Fruit fly (Drosophila melanogaster) whole organism, embryonic: Measurements from ENCODE around the gene CG5376.

Experiments
- Asciz ChIP-seq: fragments of 200-800 bp; sonication (Bioruptor generic); optimal IDR thresholded peaks from 2 replicates; lab custom pipeline; 2017; ENCODE audit warnings: missing biosample characterization, mild to moderate bottlenecking, missing genetic modification characterization, missing genetic modification reagents
- B-H2 ChIP-seq: fragments of 200-800 bp; sonication (Bioruptor generic); optimal IDR thresholded peaks from 2 replicates; lab custom pipeline; 2018; ENCODE audit warnings: missing biosample characterization, mild to moderate bottlenecking, missing genetic modification characterization
- CG10321 ChIP-seq: fragments of 200-800 bp; sonication (Bioruptor generic); IDR thresholded peaks from 2 replicates; pipeline ENCODE4 v1.3.6; 2022; ENCODE audit warnings: missing biosample characterization, missing genetic modification characterization
- CG10431 ChIP-seq: fragments of 200-800 bp; sonication (Bioruptor generic); optimal IDR thresholded peaks from 3 replicates; lab custom pipeline; 2018; ENCODE audit warnings: missing biosample characterization, mild to moderate bottlenecking, missing genetic modification characterization
- CG10462 ChIP-seq: fragments of 200-800 bp; sonication (Bioruptor generic); optimal IDR thresholded peaks from 2 replicates; lab custom pipeline; 2016; ENCODE audit warnings: missing biosample characterization, missing genetic modification characterization
- CG12236 ChIP-seq: fragments of 200-800 bp; sonication (Bioruptor generic); optimal IDR thresholded peaks from 2 replicates; lab custom pipeline; 2016; ENCODE audit warnings: missing biosample characterization, missing genetic modification characterization
- CG14710 ChIP-seq: fragments of 200-800 bp; sonication (Bioruptor generic); optimal IDR thresholded peaks from 3 replicates; lab custom pipeline; 2019; ENCODE audit warnings: missing biosample characterization, mild to moderate bottlenecking, missing genetic modification characterization, moderate library complexity
- CG15601 ChIP-seq: fragments of 200-800 bp; sonication (Bioruptor generic); optimal IDR thresholded peaks from 3 replicates; lab custom pipeline; 2019; ENCODE audit warnings: missing biosample characterization, mild to moderate bottlenecking, missing genetic modification characterization, moderate library complexity
- CG16815 ChIP-seq: fragments of 200-800 bp; sonication (Bioruptor generic); optimal IDR thresholded peaks from 3 replicates; lab custom pipeline; 2017; ENCODE audit warnings: missing biosample characterization, mild to moderate bottlenecking, missing genetic modification characterization
- CG17385 ChIP-seq: fragments of 200-800 bp; sonication (Bioruptor generic); optimal IDR thresholded peaks from 3 replicates; lab custom pipeline; 2018; ENCODE audit warnings: missing biosample characterization, mild to moderate bottlenecking, missing genetic modification characterization
- CG33213 ChIP-seq: fragments of 200-800 bp; sonication (Bioruptor generic); optimal IDR thresholded peaks from 3 replicates; lab custom pipeline; 2016; ENCODE audit warnings: missing biosample characterization, missing genetic modification characterization
- CG3407 ChIP-seq: fragments of 200-800 bp; sonication (Bioruptor generic); optimal IDR thresholded peaks from 2 replicates; lab custom pipeline; 2018; ENCODE audit warnings: missing biosample characterization, mild to moderate bottlenecking, missing genetic modification characterization
- CG3995 ChIP-seq: fragments of 200-800 bp; sonication (Bioruptor generic); optimal IDR thresholded peaks from 3 replicates; lab custom pipeline; 2016; ENCODE audit warnings: missing biosample characterization, missing genetic modification characterization
- CG42726 ChIP-seq: fragments of 200-800 bp; sonication (Bioruptor generic); IDR thresholded peaks from 2 replicates; pipeline ENCODE4 v1.3.6; 2022; ENCODE audit warnings: missing biosample characterization, missing genetic modification characterization; ENCODE audit not compliant: partially characterized antibody
- CG4424 ChIP-seq: fragments of 200-800 bp; sonication (Bioruptor generic); optimal IDR thresholded peaks from 3 replicates; lab custom pipeline; 2016; ENCODE audit warnings: missing biosample characterization, missing genetic modification characterization
- CG5180 ChIP-seq: fragments of 200-800 bp; sonication (Bioruptor generic); optimal IDR thresholded peaks from 3 replicates; lab custom pipeline; 2017; ENCODE audit warnings: missing biosample characterization, missing genetic modification characterization, mild to moderate bottlenecking, moderate library complexity, missing genetic modification reagents
- CG5953 ChIP-seq: fragments of 200-800 bp; sonication (Bioruptor generic); IDR thresholded peaks from 2 replicates; pipeline ENCODE4 v1.3.6; 2022; ENCODE audit warnings: missing biosample characterization, missing genetic modification characterization
- CG6254 ChIP-seq: fragments of 200-800 bp; sonication (Bioruptor generic); optimal IDR thresholded peaks from 3 replicates; lab custom pipeline; 2017; ENCODE audit warnings: mild to moderate bottlenecking, missing biosample characterization, missing genetic modification reagents, missing genetic modification characterization
- CG6272 ChIP-seq: fragments of 200-800 bp; sonication (Bioruptor generic); IDR thresholded peaks from 2 replicates; pipeline ENCODE4 v1.3.6; 2022; ENCODE audit warnings: missing biosample characterization, missing genetic modification characterization
- CG8478 ChIP-seq: fragments of >200 bp; optimal IDR thresholded peaks from 2 replicates; lab custom pipeline; 2018
- CHES-1-like ChIP-seq: fragments of 200-800 bp; sonication (Bioruptor generic); optimal IDR thresholded peaks from 2 replicates; lab custom pipeline; 2016; ENCODE audit warnings: missing biosample characterization, missing genetic modification characterization
- Camta ChIP-seq: fragments of 200-800 bp; sonication (Bioruptor generic); optimal IDR thresholded peaks from 2 replicates; lab custom pipeline; 2016; ENCODE audit warnings: missing biosample characterization, missing genetic modification characterization
- CrebB ChIP-seq: fragments of 200-800 bp; sonication (Bioruptor generic); optimal IDR thresholded peaks from 3 replicates; lab custom pipeline; 2018; ENCODE audit warnings: missing biosample characterization, mild to moderate bottlenecking, missing genetic modification characterization
- D19B ChIP-seq: fragments of 200-800 bp; sonication (Bioruptor generic); optimal IDR thresholded peaks from 2 replicates; lab custom pipeline; 2017; ENCODE audit warnings: missing biosample characterization, mild to moderate bottlenecking, missing genetic modification characterization
- Drgx ChIP-seq: fragments of 200-800 bp; sonication (Bioruptor generic); IDR thresholded peaks from 2 replicates; pipeline ENCODE4 v1.3.6; 2022; ENCODE audit warnings: missing biosample characterization, missing genetic modification characterization
- E2f2 ChIP-seq: fragments of 200-800 bp; sonication (Bioruptor generic); IDR thresholded peaks from 2 replicates; pipeline ENCODE4 v1.3.6; 2022; ENCODE audit warnings: missing biosample characterization, missing genetic modification characterization
- Eip74EF ChIP-seq, 2 experiments: fragments of 200-800 bp in 1 of 2; fragments of >200 bp in 1 of 2; sonication (Bioruptor generic) in 1 of 2; optimal IDR thresholded peaks; 2 replicates each; lab custom pipeline; 2017 to 2019; ENCODE audit warnings: missing biosample characterization in 2 of 2, missing genetic modification characterization in 2 of 2, mild to moderate bottlenecking in 1 of 2, moderate library complexity in 1 of 2
- GATAe ChIP-seq: fragments of 200-800 bp; sonication (Bioruptor generic); conservative IDR thresholded peaks from 2 replicates; pipeline ENCODE4 v1.3.6; 2022; ENCODE audit warnings: missing biosample characterization, missing genetic modification characterization
- Lim3 ChIP-seq: fragments of 200-800 bp; sonication (Bioruptor generic); IDR thresholded peaks from 2 replicates; pipeline ENCODE4 v1.3.6; 2022; ENCODE audit warnings: missing biosample characterization, missing genetic modification characterization
- Nf-YC ChIP-seq: fragments of 200-800 bp; optimal IDR thresholded peaks from 3 replicates; lab custom pipeline; 2019; ENCODE audit warnings: missing biosample characterization, mild to moderate bottlenecking, missing genetic modification characterization, moderate library complexity
- Rfx ChIP-seq: fragments of 200-800 bp; sonication (Bioruptor generic); IDR thresholded peaks from 2 replicates; pipeline ENCODE4 v1.3.6; 2022; ENCODE audit warnings: missing biosample characterization, missing genetic modification characterization
- Sry-δ ChIP-seq: fragments of 200-800 bp; sonication (Bioruptor generic); optimal IDR thresholded peaks from 2 replicates; lab custom pipeline; 2016; ENCODE audit warnings: missing biosample characterization, missing genetic modification characterization
- Vsx1 ChIP-seq: fragments of 200-800 bp; sonication (Bioruptor generic); optimal IDR thresholded peaks from 2 replicates; lab custom pipeline; 2017; ENCODE audit warnings: missing biosample characterization, mild to moderate bottlenecking, missing genetic modification characterization, missing genetic modification reagents
- aop ChIP-seq: fragments of 200-800 bp; sonication (Bioruptor generic); IDR thresholded peaks from 2 replicates; pipeline ENCODE4 v1.3.6; 2022; ENCODE audit warnings: missing biosample characterization, missing genetic modification characterization
- bcd ChIP-seq: fragments of 200-800 bp; sonication (Bioruptor generic); optimal IDR thresholded peaks from 2 replicates; lab custom pipeline; 2017; ENCODE audit warnings: missing biosample characterization, mild to moderate bottlenecking, missing genetic modification characterization
- br ChIP-seq: fragments of >200 bp; optimal IDR thresholded peaks from 2 replicates; lab custom pipeline; 2017
- corto ChIP-seq: fragments of 200-800 bp; sonication (Bioruptor generic); optimal IDR thresholded peaks from 2 replicates; lab custom pipeline; 2016; ENCODE audit warnings: missing biosample characterization, mild to moderate bottlenecking, missing genetic modification characterization, moderate library complexity
- croc ChIP-seq: fragments of 200-800 bp; sonication (Bioruptor generic); conservative IDR thresholded peaks from 3 replicates; pipeline ENCODE4 v1.3.6; 2022; ENCODE audit warnings: missing biosample characterization, missing genetic modification characterization
- danr ChIP-seq: fragments of 200-800 bp; sonication (Bioruptor generic); IDR thresholded peaks from 2 replicates; pipeline ENCODE4 v1.3.6; 2022; ENCODE audit warnings: missing biosample characterization, missing genetic modification characterization
- disco-r ChIP-seq: fragments of 200-800 bp; sonication (Bioruptor generic); optimal IDR thresholded peaks from 2 replicates; lab custom pipeline; 2016; ENCODE audit warnings: missing biosample characterization, missing genetic modification characterization
- gcm2 ChIP-seq: fragments of 200-800 bp; sonication (Bioruptor generic); optimal IDR thresholded peaks from 2 replicates; lab custom pipeline; 2016; ENCODE audit warnings: missing biosample characterization, missing genetic modification characterization
- gsb ChIP-seq: fragments of 200-800 bp; sonication (Bioruptor generic); IDR thresholded peaks from 2 replicates; pipeline ENCODE4 v1.3.6; 2022; ENCODE audit warnings: missing biosample characterization, missing genetic modification characterization
- hbn ChIP-seq: fragments of 200-800 bp; sonication (Bioruptor generic); IDR thresholded peaks from 2 replicates; pipeline ENCODE4 v1.3.6; 2022; ENCODE audit warnings: missing biosample characterization, missing genetic modification characterization; ENCODE audit not compliant: partially characterized antibody
- lmd ChIP-seq: fragments of 200-800 bp; sonication (Bioruptor generic); IDR thresholded peaks from 2 replicates; pipeline ENCODE4 v1.3.6; 2022; ENCODE audit warnings: missing biosample characterization, missing genetic modification characterization
- mam ChIP-seq: fragments of 200-800 bp; sonication (Bioruptor generic); optimal IDR thresholded peaks from 3 replicates; lab custom pipeline; 2016; ENCODE audit warnings: missing biosample characterization, missing genetic modification characterization
- odd ChIP-seq: fragments of 200-800 bp; sonication (Bioruptor generic); optimal IDR thresholded peaks from 2 replicates; lab custom pipeline; 2017; ENCODE audit warnings: missing biosample characterization, mild to moderate bottlenecking, missing genetic modification characterization
- pum ChIP-seq: fragments of 200-800 bp; sonication (Bioruptor generic); optimal IDR thresholded peaks from 2 replicates; lab custom pipeline; 2016; ENCODE audit warnings: missing biosample characterization, missing genetic modification characterization
- row ChIP-seq: fragments of 200-800 bp; sonication (Bioruptor generic); IDR thresholded peaks from 3 replicates; pipeline ENCODE4 v1.3.6; 2022; ENCODE audit warnings: missing biosample characterization, missing genetic modification characterization
- sens-2 ChIP-seq: fragments of 200-800 bp; sonication (Bioruptor generic); IDR thresholded peaks from 2 replicates; pipeline ENCODE4 v1.3.6; 2022; ENCODE audit warnings: missing biosample characterization, missing genetic modification characterization
- sr ChIP-seq: fragments of 200-800 bp; sonication (Bioruptor generic); IDR thresholded peaks from 3 replicates; pipeline ENCODE4 v1.3.6; 2022; ENCODE audit warnings: missing biosample characterization, missing genetic modification characterization
- tup ChIP-seq: fragments of 200-800 bp; sonication (Bioruptor generic); optimal IDR thresholded peaks from 2 replicates; lab custom pipeline; 2016; ENCODE audit warnings: missing biosample characterization, mild to moderate bottlenecking, missing genetic modification characterization, moderate library complexity
- vvl ChIP-seq: fragments of 200-800 bp; sonication (Bioruptor generic); IDR thresholded peaks from 2 replicates; pipeline ENCODE4 v1.3.6; 2022; ENCODE audit warnings: missing biosample characterization, missing genetic modification characterization
- wor ChIP-seq: fragments of 200-800 bp; sonication (Bioruptor generic); IDR thresholded peaks from 2 replicates; pipeline ENCODE4 v1.3.6; 2022; ENCODE audit warnings: missing biosample characterization, missing genetic modification characterization

Gene CG5376

dm6 chr3R:22487037-22487492 lies 1.7 kb downstream of the CG5376 start, which contains the start of gene Pfdn5 (continued):
- TF ChIP-seq CG10431 (GFP tag; lab: Kevin White, UChicago) (no peak), CG17385 (GFP tag; lab: Kevin White, UChicago) (no peak), Camta (GFP tag; lab: Kevin White, UChicago) (no peak), E2f2 (GFP tag; lab: Robert Waterston, UW) (peak; percentile 96), GATAe (GFP tag; lab: Robert Waterston, UW) (no peak), wor (GFP tag; lab: Robert Waterston, UW) (no peak), bcd (GFP tag; lab: Kevin White, UChicago) (no peak), CG8478 (no peak), gcm2 (GFP tag; lab: Kevin White, UChicago) (no peak), CG3407 (GFP tag; lab: Kevin White, UChicago) (no peak), CG5953 (GFP tag; lab: Robert Waterston, UW) (no peak), gsb (GFP tag; lab: Robert Waterston, UW) (no peak), lmd (no peak), Rfx (GFP tag; lab: Robert Waterston, UW) (no peak), B-H2 (GFP tag; lab: Kevin White, UChicago) (peak; percentile 38), CG6254 (GFP tag; lab: Kevin White, UChicago) (no peak), row (GFP tag; lab: Robert Waterston, UW) (no peak), D19B (no peak), Vsx1 (GFP tag; lab: Kevin White, UChicago) (no peak), CrebB (tag; lab: Kevin White, UChicago) (no peak), CG10321 (GFP tag; lab: Robert Waterston, UW) (0 out of 2 replicates have a peak, but pooled peaks have one; percentile 9), disco-r (GFP tag; lab: Kevin White, UChicago) (no peak), Asciz (GFP tag; lab: Kevin White, UChicago) (no peak), CG3995 (GFP tag; lab: Kevin White, UChicago) (peak; percentile 48), CG6272 (no peak), Drgx (GFP tag; lab: Robert Waterston, UW) (no peak), CG5180 (GFP tag; lab: Kevin White, UChicago) (no peak), aop (GFP tag; lab: Robert Waterston, UW) (no peak), Eip74EF (GFP tag; optimal IDR thresholded peaks at IDR 0.05; lab: Kevin White, UChicago) (no peak), CG12236 (GFP tag; lab: Kevin White, UChicago) (no peak), CG4424 (GFP tag; lab: Kevin White, UChicago) (no peak), CG42726 (GFP tag; lab: Robert Waterston, UW) (no peak), Lim3 (no peak), CG10462 (GFP tag; lab: Kevin White, UChicago) (no peak), danr (GFP tag; lab: Robert Waterston, UW) (no peak), mam (no peak), sens-2 (GFP tag; lab: Robert Waterston, UW) (no peak), vvl (GFP tag; lab: Robert Waterston, UW) (no peak), CG33213 (GFP tag; lab: Kevin White, UChicago) (no peak), br (lab: Kevin White, UChicago) (no peak), Sry-δ (GFP tag; lab: Kevin White, UChicago) (peak; percentile 86), CG14710 (tag; lab: Kevin White, UChicago) (peak; percentile 67), CG16815 (GFP tag; lab: Kevin White, UChicago) (no peak), tup (GFP tag; lab: Kevin White, UChicago) (no peak), Nf-YC (tag; lab: Kevin White, UChicago) (no peak), croc (GFP tag; lab: Robert Waterston, UW) (no peak), odd (GFP tag; lab: Kevin White, UChicago) (no peak), corto (GFP tag; lab: Kevin White, UChicago) (no peak), sr (GFP tag; lab: Robert Waterston, UW) (peak; percentile 43; the same call in 1 of the 3 replicates), hbn (GFP tag; lab: Robert Waterston, UW) (peak; percentile 74), CG15601 (peak; percentile 99), pum (GFP tag; lab: Kevin White, UChicago) (no peak), CHES-1-like (GFP tag; lab: Kevin White, UChicago) (peak; percentile 26)
